Fruit fly (Drosophila melanogaster) whole organism, embryonic: Measurements from ENCODE around the gene Dus1.

Experiments used
- ATbp ChIP-seq: fragments of 200-800 bp; sonication (Bioruptor generic); optimal IDR thresholded peaks from 2 replicates; lab custom pipeline; 2017; ENCODE audit warnings: missing biosample characterization, mild to moderate bottlenecking, missing genetic modification characterization, missing genetic modification reagents
- Abd-B ChIP-seq: fragments of 200-800 bp; sonication (Bioruptor generic); optimal IDR thresholded peaks from 2 replicates; lab custom pipeline; 2018; ENCODE audit warnings: missing biosample characterization, mild to moderate bottlenecking, missing genetic modification characterization, moderate library complexity
- Aef1 ChIP-seq: fragments of 200-800 bp; sonication (Bioruptor generic); IDR thresholded peaks from 3 replicates; pipeline ENCODE4 v1.3.6; 2022; ENCODE audit warnings: missing biosample characterization, missing genetic modification characterization
- CG10431 ChIP-seq: fragments of 200-800 bp; sonication (Bioruptor generic); optimal IDR thresholded peaks from 3 replicates; lab custom pipeline; 2018; ENCODE audit warnings: missing biosample characterization, mild to moderate bottlenecking, missing genetic modification characterization
- CG10654 ChIP-seq: fragments of 200-800 bp; sonication (Bioruptor generic); optimal IDR thresholded peaks from 2 replicates; lab custom pipeline; 2016; ENCODE audit warnings: missing biosample characterization, missing genetic modification characterization
- CG11456 ChIP-seq: fragments of 200-800 bp; sonication (Bioruptor generic); IDR thresholded peaks from 3 replicates; pipeline ENCODE4 v1.3.6; 2022; ENCODE audit warnings: missing biosample characterization, missing genetic modification characterization
- CG13424 ChIP-seq: fragments of 200-800 bp; sonication (Bioruptor generic); optimal IDR thresholded peaks from 2 replicates; lab custom pipeline; 2019; ENCODE audit warnings: missing biosample characterization, mild to moderate bottlenecking, missing genetic modification characterization, moderate library complexity
- CG13775 ChIP-seq: fragments of 200-800 bp; sonication (Bioruptor generic); optimal IDR thresholded peaks from 3 replicates; lab custom pipeline; 2017; ENCODE audit warnings: missing biosample characterization, mild to moderate bottlenecking, missing genetic modification characterization
- CG14860 ChIP-seq: fragments of 200-800 bp; sonication (Bioruptor generic); IDR thresholded peaks from 3 replicates; pipeline ENCODE4 v1.3.6; 2022; ENCODE audit warnings: missing biosample characterization, missing genetic modification characterization; ENCODE audit not compliant: partially characterized antibody
- CG15514 ChIP-seq: fragments of 200-800 bp; sonication (Bioruptor generic); optimal IDR thresholded peaks from 3 replicates; lab custom pipeline; 2017; ENCODE audit warnings: missing biosample characterization, missing genetic modification characterization, mild to moderate bottlenecking, moderate library complexity, missing genetic modification reagents
- CG1603 ChIP-seq: fragments of 200-800 bp; sonication (Bioruptor generic); optimal IDR thresholded peaks from 2 replicates; lab custom pipeline; 2019; ENCODE audit warnings: missing biosample characterization, mild to moderate bottlenecking, missing genetic modification characterization, moderate library complexity
- CG2120 ChIP-seq: fragments of 200-800 bp; sonication (Bioruptor generic); optimal IDR thresholded peaks from 3 replicates; lab custom pipeline; 2016; ENCODE audit warnings: missing biosample characterization, missing genetic modification characterization
- CG2202 ChIP-seq: fragments of 200-800 bp; sonication (Bioruptor generic); optimal IDR thresholded peaks from 2 replicates; lab custom pipeline; 2018; ENCODE audit warnings: missing biosample characterization, mild to moderate bottlenecking, missing genetic modification characterization
- CG2889 ChIP-seq: fragments of 200-800 bp; sonication (Bioruptor generic); IDR thresholded peaks from 3 replicates; pipeline ENCODE4 v1.3.6; 2022; ENCODE audit warnings: missing biosample characterization, missing genetic modification characterization
- CG30020 ChIP-seq: fragments of 200-800 bp; optimal IDR thresholded peaks from 2 replicates; lab custom pipeline; 2019; ENCODE audit warnings: missing biosample characterization, mild to moderate bottlenecking, missing genetic modification characterization, moderate library complexity
- CG31365 ChIP-seq: fragments of 200-800 bp; sonication (Bioruptor generic); optimal IDR thresholded peaks from 2 replicates; lab custom pipeline; 2018; ENCODE audit warnings: missing biosample characterization, mild to moderate bottlenecking, missing genetic modification characterization
- CG3163 ChIP-seq: fragments of 200-800 bp; sonication (Bioruptor generic); optimal IDR thresholded peaks from 3 replicates; lab custom pipeline; 2016; ENCODE audit warnings: missing biosample characterization, missing genetic modification characterization
- CG33213 ChIP-seq: fragments of 200-800 bp; sonication (Bioruptor generic); optimal IDR thresholded peaks from 3 replicates; lab custom pipeline; 2016; ENCODE audit warnings: missing biosample characterization, missing genetic modification characterization
- CG6254 ChIP-seq: fragments of 200-800 bp; sonication (Bioruptor generic); optimal IDR thresholded peaks from 3 replicates; lab custom pipeline; 2017; ENCODE audit warnings: mild to moderate bottlenecking, missing biosample characterization, missing genetic modification reagents, missing genetic modification characterization
- CG6854 ChIP-seq: fragments of 200-800 bp; sonication (Bioruptor generic); optimal IDR thresholded peaks from 3 replicates; lab custom pipeline; 2017; ENCODE audit warnings: missing biosample characterization, mild to moderate bottlenecking, missing genetic modification characterization
- CG8281 ChIP-seq: fragments of 200-800 bp; sonication (Bioruptor generic); optimal IDR thresholded peaks from 2 replicates; lab custom pipeline; 2018; ENCODE audit warnings: missing biosample characterization, mild to moderate bottlenecking, missing genetic modification characterization, moderate library complexity
- CG9817 ChIP-seq: fragments of 200-800 bp; sonication (Bioruptor generic); optimal IDR thresholded peaks from 2 replicates; lab custom pipeline; 2018; ENCODE audit warnings: missing biosample characterization, mild to moderate bottlenecking, missing genetic modification characterization, moderate library complexity
- CG9876 ChIP-seq: fragments of 200-800 bp; sonication (Bioruptor generic); optimal IDR thresholded peaks from 2 replicates; lab custom pipeline; 2016; ENCODE audit warnings: missing biosample characterization, missing genetic modification characterization
- Camta ChIP-seq: fragments of 200-800 bp; sonication (Bioruptor generic); optimal IDR thresholded peaks from 2 replicates; lab custom pipeline; 2016; ENCODE audit warnings: missing biosample characterization, missing genetic modification characterization
- D19A ChIP-seq: fragments of 200-800 bp; optimal IDR thresholded peaks from 3 replicates; lab custom pipeline; 2019; ENCODE audit warnings: missing biosample characterization, mild to moderate bottlenecking, missing genetic modification characterization, moderate library complexity
- E2f2 ChIP-seq: fragments of 200-800 bp; sonication (Bioruptor generic); IDR thresholded peaks from 2 replicates; pipeline ENCODE4 v1.3.6; 2022; ENCODE audit warnings: missing biosample characterization, missing genetic modification characterization
- Ets97D ChIP-seq: fragments of 200-800 bp; sonication (Bioruptor generic); optimal IDR thresholded peaks from 3 replicates; lab custom pipeline; 2016; ENCODE audit warnings: missing biosample characterization, missing genetic modification characterization
- Hmr ChIP-seq: fragments of 200-800 bp; sonication (Bioruptor generic); optimal IDR thresholded peaks from 3 replicates; lab custom pipeline; 2017; ENCODE audit warnings: mild to moderate bottlenecking, missing biosample characterization, missing genetic modification reagents, missing genetic modification characterization
- Hr51 ChIP-seq, 2 experiments: fragments of 200-800 bp; sonication (Bioruptor generic); optimal IDR thresholded peaks; 2 replicates in 1 of 2; 3 replicates in 1 of 2; lab custom pipeline; 2016 to 2018; ENCODE audit warnings: missing biosample characterization in 2 of 2, missing genetic modification characterization in 2 of 2, mild to moderate bottlenecking in 1 of 2, moderate library complexity in 1 of 2
- Xbp1 ChIP-seq: fragments of 200-800 bp; sonication (Bioruptor generic); optimal IDR thresholded peaks from 3 replicates; lab custom pipeline; 2016; ENCODE audit warnings: missing biosample characterization, mild to moderate bottlenecking, missing genetic modification characterization
- ato ChIP-seq: fragments of 200-800 bp; sonication (Bioruptor generic); IDR thresholded peaks from 2 replicates; pipeline ENCODE4 v1.3.6; 2022; ENCODE audit warnings: missing biosample characterization, missing genetic modification characterization; ENCODE audit not compliant: partially characterized antibody
- bab2 ChIP-seq: fragments of 200-800 bp; sonication (Bioruptor generic); optimal IDR thresholded peaks from 2 replicates; lab custom pipeline; 2016; ENCODE audit warnings: missing biosample characterization, missing genetic modification characterization
- cas ChIP-seq: fragments of 200-800 bp; sonication (Bioruptor generic); IDR thresholded peaks from 2 replicates; pipeline ENCODE4 v1.3.6; 2022; ENCODE audit warnings: missing biosample characterization, missing genetic modification characterization
- disco-r ChIP-seq: fragments of 200-800 bp; sonication (Bioruptor generic); optimal IDR thresholded peaks from 2 replicates; lab custom pipeline; 2016; ENCODE audit warnings: missing biosample characterization, missing genetic modification characterization
- eyg ChIP-seq: fragments of 200-800 bp; sonication (Bioruptor generic); optimal IDR thresholded peaks from 3 replicates; lab custom pipeline; 2016; ENCODE audit warnings: missing biosample characterization, missing genetic modification characterization
- gro ChIP-seq: fragments of 200-800 bp; sonication (Bioruptor generic); optimal IDR thresholded peaks from 2 replicates; lab custom pipeline; 2016; ENCODE audit warnings: missing biosample characterization, missing genetic modification characterization
- her ChIP-seq: fragments of 200-800 bp; sonication (Bioruptor generic); optimal IDR thresholded peaks from 2 replicates; lab custom pipeline; 2016; ENCODE audit warnings: missing biosample characterization, missing genetic modification characterization
- inv ChIP-seq: fragments of 200-800 bp; sonication (Bioruptor generic); IDR thresholded peaks from 2 replicates; pipeline ENCODE4 v1.3.6; 2022; ENCODE audit warnings: missing biosample characterization, missing genetic modification characterization; ENCODE audit not compliant: partially characterized antibody
- kni ChIP-seq: fragments of 200-800 bp; sonication (Bioruptor generic); optimal IDR thresholded peaks from 3 replicates; lab custom pipeline; 2017; ENCODE audit warnings: mild to moderate bottlenecking, missing biosample characterization, missing genetic modification reagents, missing genetic modification characterization
- mld ChIP-seq: fragments of 200-800 bp; sonication (Bioruptor generic); IDR thresholded peaks from 3 replicates; pipeline ENCODE4 v1.3.6; 2022; ENCODE audit warnings: missing biosample characterization, missing genetic modification characterization; ENCODE audit not compliant: partially characterized antibody
- nmo ChIP-seq: fragments of 200-800 bp; sonication (Bioruptor generic); optimal IDR thresholded peaks from 2 replicates; lab custom pipeline; 2018; ENCODE audit warnings: missing biosample characterization, mild to moderate bottlenecking, missing genetic modification characterization, moderate library complexity
- pita ChIP-seq: fragments of 200-800 bp; sonication (Bioruptor generic); optimal IDR thresholded peaks from 2 replicates; lab custom pipeline; 2017; ENCODE audit warnings: missing biosample characterization, mild to moderate bottlenecking, missing genetic modification characterization
- slbo ChIP-seq: fragments of 200-800 bp; sonication (Bioruptor generic); IDR thresholded peaks from 2 replicates; pipeline ENCODE4 v1.3.6; 2022; ENCODE audit warnings: missing biosample characterization, missing genetic modification characterization
- ssp ChIP-seq: fragments of 200-800 bp; sonication (Bioruptor generic); IDR thresholded peaks from 2 replicates; pipeline ENCODE4 v1.3.6; 2022; ENCODE audit warnings: missing biosample characterization, missing genetic modification characterization
- tna ChIP-seq: fragments of 200-800 bp; sonication (Bioruptor generic); IDR thresholded peaks from 2 replicates; pipeline ENCODE4 v1.3.6; 2022; ENCODE audit warnings: missing biosample characterization, missing genetic modification characterization; ENCODE audit not compliant: partially characterized antibody
- unc-4 ChIP-seq: fragments of 200-800 bp; sonication (Bioruptor generic); IDR thresholded peaks from 2 replicates; pipeline ENCODE4 v1.3.6; 2022; ENCODE audit warnings: missing biosample characterization, missing genetic modification characterization; ENCODE audit not compliant: partially characterized antibody
- vfl ChIP-seq: fragments of 200-800 bp; sonication (Bioruptor generic); optimal IDR thresholded peaks from 2 replicates; lab custom pipeline; 2016; ENCODE audit warnings: missing biosample characterization, missing genetic modification characterization
- zen ChIP-seq: fragments of 200-800 bp; sonication (Bioruptor generic); optimal IDR thresholded peaks from 3 replicates; lab custom pipeline; 2018; ENCODE audit warnings: missing biosample characterization, mild to moderate bottlenecking, missing genetic modification characterization, moderate library complexity
- zfh1 ChIP-seq: fragments of 200-800 bp; sonication (Bioruptor generic); IDR thresholded peaks from 3 replicates; pipeline ENCODE4 v1.3.6; 2022; ENCODE audit warnings: missing biosample characterization, missing genetic modification characterization

Gene Dus1

DNA sequence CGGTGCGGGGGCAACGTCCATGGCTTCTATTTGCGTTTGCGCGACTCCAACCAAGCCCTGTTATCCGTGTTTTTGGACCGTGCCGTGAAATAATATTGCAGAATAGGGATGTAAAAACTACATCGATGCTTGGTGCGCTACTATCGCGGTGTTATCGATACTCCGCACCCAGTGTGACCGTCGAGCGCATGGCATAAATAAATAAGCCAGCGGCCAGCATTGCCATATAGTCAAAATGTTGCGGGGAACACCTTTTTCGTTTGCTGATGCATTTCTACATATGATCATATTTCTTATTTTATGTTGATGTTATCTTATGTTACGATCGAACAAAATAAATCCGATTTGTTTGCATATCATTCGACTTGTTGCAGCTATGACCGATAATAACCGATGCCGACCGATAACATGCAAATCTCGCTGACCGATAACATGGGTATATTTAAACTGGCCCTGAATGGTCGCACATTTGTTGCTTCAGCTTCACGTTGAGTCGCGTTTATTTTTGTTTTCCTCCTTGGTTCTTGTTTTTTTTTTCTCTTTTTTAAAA is 5.7 kb upstream of the Dus1 start, which contains the start of gene smo (continued):
- peak; percentile 53; the same call in 1 of the 2 replicates for TF ChIP-seq tna
- no peak for TF ChIP-seq Aef1 (GFP tag; lab: Robert Waterston, UW)
- no peak for TF ChIP-seq CG9817
- TF ChIP-seq disco-r (GFP tag; lab: Kevin White, UChicago): peak; percentile 34
- peak; percentile 73 for TF ChIP-seq nmo (GFP tag; lab: Kevin White, UChicago)
- peak; percentile 84 for TF ChIP-seq CG1603 (tag; lab: Kevin White, UChicago)
- no peak for TF ChIP-seq eyg (GFP tag; lab: Kevin White, UChicago)
- no peak for TF ChIP-seq CG6854 (GFP tag; lab: Kevin White, UChicago)
- peak; percentile 81 for TF ChIP-seq ato (GFP tag; lab: Robert Waterston, UW)
- TF ChIP-seq kni (GFP tag; lab: Kevin White, UChicago): no peak
- peak; percentile 85 for TF ChIP-seq Ets97D (GFP tag; lab: Kevin White, UChicago)
- peak; percentile 81 for TF ChIP-seq inv
- TF ChIP-seq unc-4 (GFP tag; lab: Robert Waterston, UW): peak; percentile 87
- TF ChIP-seq pita (GFP tag; lab: Kevin White, UChicago): no peak
- peak; percentile 4 for TF ChIP-seq CG13424 (tag; lab: Kevin White, UChicago)
- TF ChIP-seq CG10654 (GFP tag; lab: Kevin White, UChicago): peak; percentile 56
- TF ChIP-seq Hr51 (GFP tag; optimal IDR thresholded peaks at IDR 0.05; lab: Kevin White, UChicago): peak in 1 of 2 experiments; percentile 68
- TF ChIP-seq ssp (GFP tag; lab: Robert Waterston, UW): peak; percentile 35
- peak; percentile 52 for TF ChIP-seq CG30020 (tag; lab: Kevin White, UChicago)
- peak; percentile 56 for TF ChIP-seq Xbp1 (GFP tag; lab: Kevin White, UChicago)
- no peak for TF ChIP-seq ATbp
- no peak for TF ChIP-seq CG10431
- peak; percentile 53 for TF ChIP-seq CG33213 (GFP tag; lab: Kevin White, UChicago)
- peak; percentile 3 for TF ChIP-seq vfl (GFP tag; lab: Kevin White, UChicago)
- 0 out of 3 replicates have a peak, but pooled peaks have one; percentile 35 for TF ChIP-seq CG11456 (GFP tag; lab: Robert Waterston, UW)
- TF ChIP-seq CG8281 (tag; lab: Kevin White, UChicago): no peak
- no peak for TF ChIP-seq CG6254 (GFP tag; lab: Kevin White, UChicago)
- peak; percentile 32 for TF ChIP-seq gro
- TF ChIP-seq slbo (GFP tag; lab: Robert Waterston, UW): peak; percentile 44; the same call in 1 of the 2 replicates
- 0 out of 3 replicates have a peak, but pooled peaks have one; percentile 11 for TF ChIP-seq zfh1 (GFP tag; lab: Robert Waterston, UW)
- TF ChIP-seq D19A (tag; lab: Kevin White, UChicago): no peak
- TF ChIP-seq CG31365 (tag; lab: Kevin White, UChicago): no peak
- TF ChIP-seq cas (GFP tag; lab: Robert Waterston, UW): 0 out of 2 replicates have a peak, but pooled peaks have one; percentile 14
- peak; percentile 60 for TF ChIP-seq Hmr (GFP tag; lab: Kevin White, UChicago)
- no peak for TF ChIP-seq CG2889 (GFP tag; lab: Robert Waterston, UW)
- peak; percentile 55 for TF ChIP-seq E2f2 (GFP tag; lab: Robert Waterston, UW)
- TF ChIP-seq CG3163 (GFP tag; lab: Kevin White, UChicago): peak; percentile 40
- peak; percentile 69 for TF ChIP-seq CG15514 (GFP tag; lab: Kevin White, UChicago)
- TF ChIP-seq zen (tag; lab: Kevin White, UChicago): peak; percentile 23
- peak; percentile 80 for TF ChIP-seq Abd-B (GFP tag; lab: Kevin White, UChicago)
- TF ChIP-seq CG14860 (GFP tag; lab: Robert Waterston, UW): peak; percentile 75
- TF ChIP-seq CG2202 (tag; lab: Kevin White, UChicago): no peak
- TF ChIP-seq mld: peak; percentile 61; the same call in 2 of the 3 replicates
- TF ChIP-seq CG13775 (GFP tag; lab: Kevin White, UChicago): peak; percentile 32
- peak; percentile 22 for TF ChIP-seq Camta
- TF ChIP-seq bab2 (GFP tag; lab: Kevin White, UChicago): peak; percentile 30
- peak; percentile 62 for TF ChIP-seq CG2120
- peak; percentile 29 for TF ChIP-seq CG9876
- peak; percentile 22 for TF ChIP-seq her
